Worm (Caenorhabditis elegans): Measurements from ENCODE around the gene Y68A4B.3.

Y68A4B.3 gene

ce11 chrV:17215602-17216001 is 26.9 kb downstream of the Y68A4B.3 start:
- TF ChIP-seq hpl-2 (GFP tag; optimal IDR thresholded peaks at IDR 0.05): no peak
- TF ChIP-seq nhr-47 (tag; optimal IDR thresholded peaks at IDR 0.05): no peak
- TF ChIP-seq zip-4 (GFP tag; optimal IDR thresholded peaks at IDR 0.05): no peak
- TF ChIP-seq unc-130 (tag; optimal IDR thresholded peaks at IDR 0.05): no peak
- TF ChIP-seq lin-14 (GFP tag; optimal IDR thresholded peaks at IDR 0.05): no peak
- no peak for TF ChIP-seq snu-23 (GFP tag; optimal IDR thresholded peaks at IDR 0.05)
- no peak for TF ChIP-seq efl-3 (GFP tag; optimal IDR thresholded peaks at IDR 0.05)
- no peak for TF ChIP-seq egl-27 (tag; optimal IDR thresholded peaks at IDR 0.05)
- no peak for TF ChIP-seq swsn-7 (tag; optimal IDR thresholded peaks at IDR 0.05)

DNA sequence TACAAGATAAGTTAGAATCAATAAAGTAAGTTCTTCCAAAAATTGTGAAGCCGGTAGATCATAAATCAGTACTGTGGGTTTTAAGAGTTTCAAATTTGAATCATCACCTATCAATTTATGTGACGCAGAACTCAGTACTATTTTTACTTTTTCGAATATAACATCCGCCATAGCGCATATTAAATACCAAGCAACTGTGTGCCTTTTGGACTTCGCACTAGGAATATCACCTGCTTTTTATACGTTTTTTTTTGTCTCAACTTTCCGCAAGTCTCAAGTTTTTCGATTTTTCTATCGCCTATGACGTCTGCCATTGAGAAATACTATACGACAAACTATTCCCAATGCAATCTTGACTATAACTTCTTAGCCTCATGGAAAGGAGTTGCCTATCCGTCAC is 29.7 kb downstream of the Y68A4B.3 start, which contains the start of gene srh-113:
srh-113 (plus strand) TSS at position 301 of the 400 bp plus-strand sequence.
- no peak for TF ChIP-seq aly-2 (tag; optimal IDR thresholded peaks at IDR 0.05)
- no peak for TF ChIP-seq sup-37 (GFP tag; optimal IDR thresholded peaks at IDR 0.05)
- no peak for TF ChIP-seq ceh-88 (GFP tag; IDR thresholded peaks at IDR 0.05)
- TF ChIP-seq unc-30 (tag; optimal IDR thresholded peaks at IDR 0.05): no peak
- no peak for TF ChIP-seq snu-23 (GFP tag; optimal IDR thresholded peaks at IDR 0.05)
- no peak for TF ChIP-seq grh-1 (GFP tag; IDR thresholded peaks at IDR 0.05)
- TF ChIP-seq swsn-7 (tag; optimal IDR thresholded peaks at IDR 0.05): no peak
- no peak for TF ChIP-seq mep-1 (tag; optimal IDR thresholded peaks at IDR 0.05)

- TF ChIP-seq lin-13 (GFP tag; optimal IDR thresholded peaks at IDR 0.05): no peak
- TF ChIP-seq mab-9 (GFP tag; IDR thresholded peaks at IDR 0.05): no peak
- no peak for TF ChIP-seq nhr-90 (tag; optimal IDR thresholded peaks at IDR 0.05; ENCODE audit: poor library complexity)
- TF ChIP-seq ets-5 (GFP tag; IDR thresholded peaks at IDR 0.05): no peak
- TF ChIP-seq Y116A8C.19 (tag; optimal IDR thresholded peaks at IDR 0.05; ENCODE audit: borderline replicate concordance): no peak
- no peak for TF ChIP-seq ztf-4 (tag; optimal IDR thresholded peaks at IDR 0.05)
- TF ChIP-seq nhr-84 (tag; optimal IDR thresholded peaks at IDR 0.05): no peak
- no peak for TF ChIP-seq grh-1 (GFP tag; IDR thresholded peaks at IDR 0.05)
- no peak for TF ChIP-seq snu-23 (GFP tag; optimal IDR thresholded peaks at IDR 0.05)
- no peak for TF ChIP-seq elt-3 (tag; optimal IDR thresholded peaks at IDR 0.05)
- no peak for TF ChIP-seq ceh-63 (GFP tag; optimal IDR thresholded peaks at IDR 0.05)
- TF ChIP-seq ceh-88 (GFP tag; IDR thresholded peaks at IDR 0.05): no peak
- no peak for TF ChIP-seq fkh-8 (tag; optimal IDR thresholded peaks at IDR 0.05)
- TF ChIP-seq fkh-10 (GFP tag; optimal IDR thresholded peaks at IDR 0.05): no peak
- no peak for TF ChIP-seq sox-4 (tag; optimal IDR thresholded peaks at IDR 0.05)
- no peak for TF ChIP-seq nhr-11 (tag; optimal IDR thresholded peaks at IDR 0.05)
- TF ChIP-seq isw-1 (GFP tag; IDR thresholded peaks at IDR 0.05): no peak
Observed at ce11 chrV:17211989-17212731, 30.3 kb downstream of the Y68A4B.3 start, which contains the start of gene srh-236. Gene srh-236, minus strand, starts transcription at chrV:17212039.

- TF ChIP-seq nhr-71 (tag; optimal IDR thresholded peaks at IDR 0.05) (no peak), nhr-84 (tag; optimal IDR thresholded peaks at IDR 0.05) (no peak), elt-3 (tag; optimal IDR thresholded peaks at IDR 0.05) (no peak), lin-13 (GFP tag; optimal IDR thresholded peaks at IDR 0.05) (no peak), unc-86 (tag; optimal IDR thresholded peaks at IDR 0.05) (no peak), ceh-90 (tag; optimal IDR thresholded peaks at IDR 0.05) (no peak), skn-1 (tag; optimal IDR thresholded peaks at IDR 0.05) (no peak), pax-3 (tag; optimal IDR thresholded peaks at IDR 0.05) (no peak), ceh-63 (GFP tag; optimal IDR thresholded peaks at IDR 0.05) (no peak), nhr-237 (tag; optimal IDR thresholded peaks at IDR 0.05) (no peak), egl-27 (tag; optimal IDR thresholded peaks at IDR 0.05) (no peak), swsn-7 (tag; optimal IDR thresholded peaks at IDR 0.05) (no peak), tlp-1 (tag; optimal IDR thresholded peaks at IDR 0.05) (no peak), sptf-1 (tag; optimal IDR thresholded peaks at IDR 0.05) (no peak), hpl-2 (GFP tag; optimal IDR thresholded peaks at IDR 0.05) (no peak), ceh-88 (GFP tag; IDR thresholded peaks at IDR 0.05) (no peak), nhr-12 (tag; optimal IDR thresholded peaks at IDR 0.05) (no peak), C04F5.9 (tag; optimal IDR thresholded peaks at IDR 0.05) (no peak), fos-1 (tag; optimal IDR thresholded peaks at IDR 0.05) (no peak), mdl-1 (tag; optimal IDR thresholded peaks at IDR 0.05) (no peak)
Observed at ce11 chrV:17208045-17208444, 34.4 kb downstream of the Y68A4B.3 start, which contains the start of gene Y68A4A.13. Gene Y68A4A.13, minus strand, starts transcription at chrV:17208145.

Data from whole organism, L1 larva.